Worm (Caenorhabditis elegans) whole organism, midembryonic: ENCODE measurements around the gene R05G6.9.

Source experiments
- T22C8.4 ChIP-seq: fragments of 200-800 bp; sonication (Bioruptor generic); IDR thresholded peaks from 2 replicates; pipeline ENCODE4 v1.3.6; 2022; ENCODE audit warnings: missing genetic modification characterization, missing compliant biosample characterization
- cog-1 ChIP-seq: sonication (generic microtip); optimal IDR thresholded peaks from 2 replicates; lab custom pipeline; 2016; ENCODE audit warnings: missing genetic modification characterization, missing compliant biosample characterization
- flt-1 ChIP-seq: fragments of 200-800 bp; sonication (Bioruptor generic); IDR thresholded peaks from 2 replicates; pipeline ENCODE4 v1.3.6; 2022; ENCODE audit warnings: missing genetic modification characterization, missing compliant biosample characterization
- klf-2 ChIP-seq: fragments of 200-800 bp; sonication (Bioruptor generic); conservative IDR thresholded peaks from 2 replicates; pipeline ENCODE4 v1.3.6; 2022; ENCODE audit warnings: missing genetic modification reagents, missing genetic modification characterization, missing compliant biosample characterization
- med-1 ChIP-seq: sonication (generic microtip); optimal IDR thresholded peaks from 2 replicates; lab custom pipeline; 2017; ENCODE audit warnings: missing genetic modification characterization, mild to moderate bottlenecking, missing compliant biosample characterization, antibody characterized with exemption, missing genetic modification reagents; ENCODE audit not compliant: insufficient read depth
- ref-1 ChIP-seq: fragments of 200-800 bp; sonication (Bioruptor generic); conservative IDR thresholded peaks from 2 replicates; pipeline ENCODE4 v1.3.6; 2022; ENCODE audit warnings: missing genetic modification reagents, missing genetic modification characterization, missing compliant biosample characterization
- tab-1 ChIP-seq: fragments of 200-800 bp; sonication (Bioruptor generic); IDR thresholded peaks from 2 replicates; pipeline ENCODE4 v1.3.6; 2022; ENCODE audit warnings: missing genetic modification characterization, missing compliant biosample characterization
- ztf-23 ChIP-seq: fragments of 200-800 bp; sonication (Bioruptor generic); IDR thresholded peaks from 2 replicates; pipeline ENCODE4 v1.3.6; 2022; ENCODE audit warnings: missing genetic modification reagents, missing genetic modification characterization, missing compliant biosample characterization
- ztf-29 ChIP-seq: fragments of 200-800 bp; sonication (Bioruptor generic); IDR thresholded peaks from 2 replicates; pipeline ENCODE4 v1.3.6; 2022; ENCODE audit warnings: missing genetic modification reagents, missing genetic modification characterization, missing compliant biosample characterization

The R05G6.9 gene

ce11 chrIV:7520841-7521240 is 4.8 kb upstream of the R05G6.9 start:
- TF ChIP-seq klf-2: no peak
- no peak for TF ChIP-seq med-1 (GFP tag; lab: Kevin White, UChicago)

ce11 chrIV:7520258-7520657 is 4.2 kb upstream of the R05G6.9 start:
- TF ChIP-seq klf-2 (no peak), ref-1 (no peak), T22C8.4 (GFP tag; lab: Robert Waterston, UW) (no peak), med-1 (GFP tag; lab: Kevin White, UChicago) (no peak), ztf-29 (GFP tag; lab: Robert Waterston, UW) (no peak), tab-1 (no peak), ztf-23 (GFP tag; lab: Robert Waterston, UW) (no peak), flt-1 (GFP tag; lab: Robert Waterston, UW) (no peak), cog-1 (tag; lab: Kevin White, UChicago) (no peak)

ce11 chrIV:7512617-7513233 is 3.3 kb downstream of the R05G6.9 start, which contains the start of the genes plc-4 and R05G6.4:
Gene plc-4, minus strand, starts transcription at chrIV:7512667.
Gene R05G6.4, plus strand, starts transcription at chrIV:7513233.
- TF ChIP-seq flt-1 (GFP tag; lab: Robert Waterston, UW) (no peak), cog-1 (tag; lab: Kevin White, UChicago) (no peak), klf-2 (no peak), ztf-23 (GFP tag; lab: Robert Waterston, UW) (no peak), T22C8.4 (GFP tag; lab: Robert Waterston, UW) (no peak), ref-1 (no peak), med-1 (GFP tag; lab: Kevin White, UChicago) (no peak), ztf-29 (GFP tag; lab: Robert Waterston, UW) (no peak)

ce11 chrIV:7510829-7511228 is 5.2 kb downstream of the R05G6.9 start:
- TF ChIP-seq cog-1 (tag; lab: Kevin White, UChicago): no peak

ce11 chrIV:7508850-7509249 is 7.2 kb downstream of the R05G6.9 start:
- TF ChIP-seq ref-1: no peak

- no peak for TF ChIP-seq ztf-29 (GFP tag; lab: Robert Waterston, UW)
- TF ChIP-seq ref-1: no peak
- 0 out of 2 replicates have a peak, but pooled peaks have one; percentile 54 for TF ChIP-seq flt-1 (GFP tag; lab: Robert Waterston, UW)
- no peak for TF ChIP-seq ztf-23 (GFP tag; lab: Robert Waterston, UW)
- no peak for TF ChIP-seq klf-2
These were observed 8.1 kb downstream of the R05G6.9 start, which contains the start of the genes vdac-1 and R05G6.5 for ce11 chrIV:7507841-7508509. Gene vdac-1, minus strand, starts transcription at chrIV:7507891. Gene R05G6.5, plus strand, starts transcription at chrIV:7508367.

- TF ChIP-seq ztf-23 (GFP tag; lab: Robert Waterston, UW) (no peak), cog-1 (tag; lab: Kevin White, UChicago) (no peak), tab-1 (no peak), ztf-29 (GFP tag; lab: Robert Waterston, UW) (no peak), flt-1 (GFP tag; lab: Robert Waterston, UW) (no peak), T22C8.4 (GFP tag; lab: Robert Waterston, UW) (no peak), ref-1 (no peak), klf-2 (no peak), med-1 (GFP tag; lab: Kevin White, UChicago) (no peak)
These were observed 8.8 kb downstream of the R05G6.9 start for ce11 chrIV:7507305-7507704.

- TF ChIP-seq ztf-29 (GFP tag; lab: Robert Waterston, UW): no peak
- no peak for TF ChIP-seq flt-1 (GFP tag; lab: Robert Waterston, UW)
- TF ChIP-seq T22C8.4 (GFP tag; lab: Robert Waterston, UW): no peak
- TF ChIP-seq cog-1 (tag; lab: Kevin White, UChicago): no peak
These were observed 9.4 kb downstream of the R05G6.9 start for ce11 chrIV:7506711-7507110.

ce11 chrIV:7505866-7506488 is 10.1 kb downstream of the R05G6.9 start:
- TF ChIP-seq ref-1 (no peak), klf-2 (no peak), cog-1 (tag; lab: Kevin White, UChicago) (no peak), flt-1 (GFP tag; lab: Robert Waterston, UW) (no peak), ztf-23 (GFP tag; lab: Robert Waterston, UW) (no peak), tab-1 (no peak), T22C8.4 (GFP tag; lab: Robert Waterston, UW) (no peak), ztf-29 (GFP tag; lab: Robert Waterston, UW) (no peak), med-1 (GFP tag; lab: Kevin White, UChicago) (no peak)

ce11 chrIV:7503322-7503721 is 12.7 kb downstream of the R05G6.9 start, which contains the start of gene glt-6:
Gene glt-6, plus strand, starts transcription at chrIV:7503622.
- no peak for TF ChIP-seq T22C8.4 (GFP tag; lab: Robert Waterston, UW)
- TF ChIP-seq ztf-23 (GFP tag; lab: Robert Waterston, UW): no peak
- no peak for TF ChIP-seq ref-1
